Worm (Caenorhabditis elegans) whole organism, mixed stage, embryonic: ENCODE results near the gene F28H6.7.

Experiments
- elt-3 ChIP-seq: fragments of 150-350 bp; optimal IDR thresholded peaks from 2 replicates; lab custom pipeline; 2014; ENCODE audit warnings: missing biosample characterization, missing genetic modification characterization
- lin-32 ChIP-seq: fragments of 200-800 bp; sonication (Bioruptor generic); optimal IDR thresholded peaks from 2 replicates; lab custom pipeline; 2018; ENCODE audit warnings: mild to moderate bottlenecking, missing genetic modification characterization, missing compliant biosample characterization
- lsy-2 ChIP-seq: fragments of 150-350 bp; optimal IDR thresholded peaks from 2 replicates; lab custom pipeline; 2014; ENCODE audit warnings: missing biosample characterization, missing genetic modification characterization
- snpc-4 ChIP-seq: fragments of 150-350 bp; optimal IDR thresholded peaks from 2 replicates; lab custom pipeline; 2014; ENCODE audit warnings: missing biosample characterization, missing genetic modification characterization
- unc-120 ChIP-seq: sonication (generic microtip); optimal IDR thresholded peaks from 2 replicates; lab custom pipeline; 2017; ENCODE audit warnings: missing genetic modification characterization, missing compliant biosample characterization; ENCODE audit not compliant: poor library complexity, severe bottlenecking

DNA sequence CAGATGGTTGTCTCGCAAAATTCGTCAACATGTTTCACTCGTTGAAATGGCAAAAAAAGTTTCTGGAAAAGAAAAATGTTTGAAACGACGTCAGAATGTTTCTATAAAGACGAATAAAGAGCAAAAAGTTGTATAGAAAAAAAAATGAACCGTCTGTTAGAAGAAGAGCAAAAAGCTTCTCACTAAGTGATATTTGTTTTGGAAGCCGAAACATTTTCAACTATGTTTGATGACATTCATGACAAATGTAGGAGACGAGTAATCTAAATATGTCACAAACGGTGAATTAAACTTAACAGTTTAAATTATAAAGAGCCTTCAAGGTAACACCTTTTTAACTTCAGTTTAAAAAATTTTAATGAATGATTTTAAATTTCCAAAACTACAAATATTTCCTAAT is 24.1 kb downstream of the F28H6.7 start, which contains the start of gene nkat-1:
- TF ChIP-seq unc-120 (no peak), snpc-4 (tag; lab: Kevin White, UChicago) (no peak), elt-3 (tag; lab: Kevin White, UChicago) (no peak), lin-32 (GFP tag; lab: Kevin White, UChicago) (no peak), lsy-2 (tag; lab: Kevin White, UChicago) (no peak)
